Worm (Caenorhabditis elegans) whole organism, midembryonic: ENCODE measurements around the gene Y50D7A.3.

ENCODE experiments used
- T22C8.4 ChIP-seq: fragments of 200-800 bp; sonication (Bioruptor generic); IDR thresholded peaks from 2 replicates; pipeline ENCODE4 v1.3.6; 2022; ENCODE audit warnings: missing genetic modification characterization, missing compliant biosample characterization
- cog-1 ChIP-seq: sonication (generic microtip); optimal IDR thresholded peaks from 2 replicates; lab custom pipeline; 2016; ENCODE audit warnings: missing genetic modification characterization, missing compliant biosample characterization
- flt-1 ChIP-seq: fragments of 200-800 bp; sonication (Bioruptor generic); IDR thresholded peaks from 2 replicates; pipeline ENCODE4 v1.3.6; 2022; ENCODE audit warnings: missing genetic modification characterization, missing compliant biosample characterization
- klf-2 ChIP-seq: fragments of 200-800 bp; sonication (Bioruptor generic); conservative IDR thresholded peaks from 2 replicates; pipeline ENCODE4 v1.3.6; 2022; ENCODE audit warnings: missing genetic modification reagents, missing genetic modification characterization, missing compliant biosample characterization
- med-1 ChIP-seq: sonication (generic microtip); optimal IDR thresholded peaks from 2 replicates; lab custom pipeline; 2017; ENCODE audit warnings: missing genetic modification characterization, mild to moderate bottlenecking, missing compliant biosample characterization, antibody characterized with exemption, missing genetic modification reagents; ENCODE audit not compliant: insufficient read depth
- ref-1 ChIP-seq: fragments of 200-800 bp; sonication (Bioruptor generic); conservative IDR thresholded peaks from 2 replicates; pipeline ENCODE4 v1.3.6; 2022; ENCODE audit warnings: missing genetic modification reagents, missing genetic modification characterization, missing compliant biosample characterization
- tab-1 ChIP-seq: fragments of 200-800 bp; sonication (Bioruptor generic); IDR thresholded peaks from 2 replicates; pipeline ENCODE4 v1.3.6; 2022; ENCODE audit warnings: missing genetic modification characterization, missing compliant biosample characterization
- ztf-23 ChIP-seq: fragments of 200-800 bp; sonication (Bioruptor generic); IDR thresholded peaks from 2 replicates; pipeline ENCODE4 v1.3.6; 2022; ENCODE audit warnings: missing genetic modification reagents, missing genetic modification characterization, missing compliant biosample characterization
- ztf-29 ChIP-seq: fragments of 200-800 bp; sonication (Bioruptor generic); IDR thresholded peaks from 2 replicates; pipeline ENCODE4 v1.3.6; 2022; ENCODE audit warnings: missing genetic modification reagents, missing genetic modification characterization, missing compliant biosample characterization

The Y50D7A.3 gene

ce11 chrIII:232918-233317, 21.4 kb upstream of the Y50D7A.3 start:
- TF ChIP-seq flt-1 (GFP tag; lab: Robert Waterston, UW) (peak; percentile 27; the same call in 1 of the 2 replicates), tab-1 (GFP tag; lab: Robert Waterston, UW) (0 out of 2 replicates have a peak, but pooled peaks have one; percentile 15)

ce11 chrIII:235115-235514, 19.2 kb upstream of the Y50D7A.3 start:
- TF ChIP-seq T22C8.4 (GFP tag; lab: Robert Waterston, UW) = no peak
- TF ChIP-seq tab-1 (GFP tag; lab: Robert Waterston, UW) = no peak
- 0 out of 2 replicates have a peak, but pooled peaks have one; percentile 17 for TF ChIP-seq flt-1 (GFP tag; lab: Robert Waterston, UW)
- TF ChIP-seq med-1 (GFP tag; lab: Kevin White, UChicago) = no peak
- no peak for TF ChIP-seq klf-2 (GFP tag; lab: Robert Waterston, UW)

- TF ChIP-seq ztf-23 (GFP tag; lab: Robert Waterston, UW) = no peak
- no peak for TF ChIP-seq ztf-29 (GFP tag; lab: Robert Waterston, UW)
- no peak for TF ChIP-seq klf-2 (GFP tag; lab: Robert Waterston, UW)
Observed at ce11 chrIII:235544-235943, 18.8 kb upstream of the Y50D7A.3 start, which contains the start of gene hpo-29. hpo-29 (plus strand) TSS chrIII:235844.

ce11 chrIII:251410-251809, 2.9 kb upstream of the Y50D7A.3 start:
- TF ChIP-seq cog-1 (tag; lab: Kevin White, UChicago) (no peak), ztf-23 (GFP tag; lab: Robert Waterston, UW) (no peak), flt-1 (GFP tag; lab: Robert Waterston, UW) (no peak), T22C8.4 (GFP tag; lab: Robert Waterston, UW) (no peak), med-1 (GFP tag; lab: Kevin White, UChicago) (no peak), klf-2 (GFP tag; lab: Robert Waterston, UW) (no peak), tab-1 (GFP tag; lab: Robert Waterston, UW) (no peak), ref-1 (no peak), ztf-29 (GFP tag; lab: Robert Waterston, UW) (no peak)

ce11 chrIII:264790-265189, 10.5 kb downstream of the Y50D7A.3 start, which contains the start of gene xpd-1:
xpd-1 (plus strand) TSS chrIII:265090.
- no peak for TF ChIP-seq T22C8.4 (GFP tag; lab: Robert Waterston, UW)

ce11 chrIII:282506-282905, 28.2 kb downstream of the Y50D7A.3 start:
- TF ChIP-seq T22C8.4 (GFP tag; lab: Robert Waterston, UW) (no peak), klf-2 (GFP tag; lab: Robert Waterston, UW) (no peak), ztf-23 (GFP tag; lab: Robert Waterston, UW) (no peak), cog-1 (tag; lab: Kevin White, UChicago) (no peak), flt-1 (GFP tag; lab: Robert Waterston, UW) (no peak), med-1 (GFP tag; lab: Kevin White, UChicago) (no peak), ref-1 (no peak), ztf-29 (GFP tag; lab: Robert Waterston, UW) (no peak), tab-1 (GFP tag; lab: Robert Waterston, UW) (no peak)

ce11 chrIII:283817-284216, 29.5 kb downstream of the Y50D7A.3 start, which contains the start of gene taco-1:
taco-1 (plus strand) TSS chrIII:284117.
- TF ChIP-seq tab-1 (GFP tag; lab: Robert Waterston, UW) = no peak
- no peak for TF ChIP-seq ztf-23 (GFP tag; lab: Robert Waterston, UW)
- no peak for TF ChIP-seq klf-2 (GFP tag; lab: Robert Waterston, UW)

ce11 chrIII:292340-292739, 38.0 kb downstream of the Y50D7A.3 start, which contains the start of gene Y50D7A.1:
Y50D7A.1 (plus strand) TSS chrIII:292640.
- TF ChIP-seq klf-2 (GFP tag; lab: Robert Waterston, UW) (no peak), cog-1 (tag; lab: Kevin White, UChicago) (no peak), T22C8.4 (GFP tag; lab: Robert Waterston, UW) (no peak), ztf-23 (GFP tag; lab: Robert Waterston, UW) (no peak), ztf-29 (GFP tag; lab: Robert Waterston, UW) (no peak), flt-1 (GFP tag; lab: Robert Waterston, UW) (no peak), tab-1 (GFP tag; lab: Robert Waterston, UW) (no peak), ref-1 (no peak), med-1 (GFP tag; lab: Kevin White, UChicago) (no peak)

ce11 chrIII:294527-294926, 40.2 kb downstream of the Y50D7A.3 start, which contains the start of gene Y50D7A.13:
Y50D7A.13 (minus strand) TSS chrIII:294627.
- TF ChIP-seq T22C8.4 (GFP tag; lab: Robert Waterston, UW) = no peak
- TF ChIP-seq klf-2 (GFP tag; lab: Robert Waterston, UW) = no peak
- no peak for TF ChIP-seq med-1 (GFP tag; lab: Kevin White, UChicago)
- no peak for TF ChIP-seq tab-1 (GFP tag; lab: Robert Waterston, UW)

ce11 chrIII:298456-298855, 44.1 kb downstream of the Y50D7A.3 start, which contains the start of gene ads-1:
ads-1 (minus strand) TSS chrIII:298556.
- TF ChIP-seq ref-1 (no peak), ztf-23 (GFP tag; lab: Robert Waterston, UW) (no peak), klf-2 (GFP tag; lab: Robert Waterston, UW) (no peak), med-1 (GFP tag; lab: Kevin White, UChicago) (no peak), tab-1 (GFP tag; lab: Robert Waterston, UW) (no peak), T22C8.4 (GFP tag; lab: Robert Waterston, UW) (no peak), ztf-29 (GFP tag; lab: Robert Waterston, UW) (no peak)
